Worm (Caenorhabditis elegans): ENCODE results near the gene F20D6.11.

The F20D6.11 gene

ce11 chrV:8185737-8186136 lies 13.2 kb downstream of the F20D6.11 start, which contains the start of gene F20D6.2:
TSS of gene F20D6.2 (plus strand) at chrV:8186037.
- TF ChIP-seq ama-1 (optimal IDR thresholded peaks at IDR 0.05), result no peak
- no peak for TF ChIP-seq ceh-13 (GFP tag; optimal IDR thresholded peaks at IDR 0.05)
- no peak for TF ChIP-seq pes-1 (GFP tag; IDR thresholded peaks at IDR 0.05)
- TF ChIP-seq hnd-1 (tag; optimal IDR thresholded peaks at IDR 0.05), result no peak
- TF ChIP-seq B0310.2 (tag; optimal IDR thresholded peaks at IDR 0.05), result no peak
- TF ChIP-seq F13C5.2 (tag; optimal IDR thresholded peaks at IDR 0.05), result no peak
- TF ChIP-seq flt-1 (GFP tag; IDR thresholded peaks at IDR 0.05), result no peak
- TF ChIP-seq aly-1 (tag; optimal IDR thresholded peaks at IDR 0.05), result no peak
- TF ChIP-seq sea-1 (GFP tag; conservative IDR thresholded peaks at IDR 0.05), result no peak
- no peak for TF ChIP-seq tbx-37 (GFP tag; conservative IDR thresholded peaks at IDR 0.05)
- no peak for TF ChIP-seq ets-7 (tag; optimal IDR thresholded peaks at IDR 0.05)
- no peak for TF ChIP-seq hmg-4 (GFP tag; optimal IDR thresholded peaks at IDR 0.05)
- TF ChIP-seq hmbx-1 (tag; optimal IDR thresholded peaks at IDR 0.05), result no peak
- TF ChIP-seq tra-4 (tag; optimal IDR thresholded peaks at IDR 0.05), result no peak
- no peak for TF ChIP-seq ceh-36 (tag; optimal IDR thresholded peaks at IDR 0.05)
- no peak for TF ChIP-seq tbx-11 (GFP tag; IDR thresholded peaks at IDR 0.05)

DNA sequence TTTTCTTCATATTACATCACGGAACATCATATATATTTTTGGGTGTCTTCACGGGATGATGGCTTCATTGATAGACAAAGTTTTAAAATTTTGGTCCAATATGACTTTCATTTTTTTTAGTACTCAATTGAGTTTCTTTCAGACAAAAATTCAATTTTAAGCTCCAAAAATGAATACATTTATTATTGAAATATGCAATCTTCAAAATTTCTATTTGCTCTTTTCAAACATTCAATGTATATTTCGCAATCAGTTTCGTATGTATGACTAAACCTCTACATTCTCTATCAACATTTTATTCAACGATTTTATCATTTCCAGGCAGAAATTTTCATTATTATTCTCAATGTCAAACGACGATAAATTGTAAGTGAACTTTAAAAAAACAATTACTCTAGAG lies 15.5 kb downstream of the F20D6.11 start, which contains the start of gene srp-8:
srp-8 (plus strand) TSS at position 301 of the 400 bp plus-strand sequence.
- TF ChIP-seq ceh-13 (GFP tag; optimal IDR thresholded peaks at IDR 0.05) (no peak), flt-1 (GFP tag; IDR thresholded peaks at IDR 0.05) (no peak), hmbx-1 (tag; optimal IDR thresholded peaks at IDR 0.05) (no peak), pes-1 (GFP tag; IDR thresholded peaks at IDR 0.05) (no peak), sea-1 (GFP tag; conservative IDR thresholded peaks at IDR 0.05) (no peak), ceh-36 (tag; optimal IDR thresholded peaks at IDR 0.05) (no peak)

- no peak for TF ChIP-seq B0310.2 (tag; optimal IDR thresholded peaks at IDR 0.05)
- no peak for TF ChIP-seq ceh-13 (GFP tag; optimal IDR thresholded peaks at IDR 0.05)
- no peak for TF ChIP-seq sea-1 (GFP tag; conservative IDR thresholded peaks at IDR 0.05)
- peak; percentile 36; the same call in 1 of the 2 replicates for TF ChIP-seq scrt-1 (GFP tag; IDR thresholded peaks at IDR 0.05)
- TF ChIP-seq tbx-37 (GFP tag; conservative IDR thresholded peaks at IDR 0.05), result no peak
- TF ChIP-seq ets-7 (tag; optimal IDR thresholded peaks at IDR 0.05), result no peak
- no peak for TF ChIP-seq pes-1 (GFP tag; IDR thresholded peaks at IDR 0.05)
- TF ChIP-seq tra-4 (tag; optimal IDR thresholded peaks at IDR 0.05), result no peak
Measured at ce11 chrV:8178914-8179542, 19.9 kb downstream of the F20D6.11 start, which contains the start of gene srp-7. TSS of gene srp-7 (plus strand) at chrV:8179126.

DNA sequence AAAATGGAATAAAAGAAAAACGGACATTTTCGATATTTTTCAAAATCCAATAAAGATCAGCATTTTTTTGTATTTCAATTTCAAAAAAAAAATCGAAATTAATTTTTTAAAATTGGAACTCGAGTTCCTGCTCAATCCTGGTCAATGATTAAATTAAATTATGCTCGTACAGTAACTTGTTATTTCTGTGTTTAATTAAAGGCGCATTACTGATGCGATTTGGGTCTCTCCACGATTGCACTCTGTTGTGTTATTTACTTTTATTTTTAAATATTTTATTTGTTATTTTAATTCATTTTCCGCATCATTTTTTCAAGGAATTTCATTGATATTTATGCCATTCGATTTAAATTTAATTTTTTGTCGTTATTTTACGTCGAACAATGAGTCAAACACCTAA lies 20.6 kb downstream of the F20D6.11 start:
- no peak for TF ChIP-seq tbx-11 (GFP tag; IDR thresholded peaks at IDR 0.05)
- TF ChIP-seq pes-1 (GFP tag; IDR thresholded peaks at IDR 0.05), result no peak
- TF ChIP-seq hmbx-1 (tag; optimal IDR thresholded peaks at IDR 0.05), result no peak
- no peak for TF ChIP-seq scrt-1 (GFP tag; IDR thresholded peaks at IDR 0.05)
- no peak for TF ChIP-seq ceh-36 (tag; optimal IDR thresholded peaks at IDR 0.05)
- TF ChIP-seq F13C5.2 (tag; optimal IDR thresholded peaks at IDR 0.05), result no peak
- TF ChIP-seq sea-1 (GFP tag; conservative IDR thresholded peaks at IDR 0.05), result no peak

DNA sequence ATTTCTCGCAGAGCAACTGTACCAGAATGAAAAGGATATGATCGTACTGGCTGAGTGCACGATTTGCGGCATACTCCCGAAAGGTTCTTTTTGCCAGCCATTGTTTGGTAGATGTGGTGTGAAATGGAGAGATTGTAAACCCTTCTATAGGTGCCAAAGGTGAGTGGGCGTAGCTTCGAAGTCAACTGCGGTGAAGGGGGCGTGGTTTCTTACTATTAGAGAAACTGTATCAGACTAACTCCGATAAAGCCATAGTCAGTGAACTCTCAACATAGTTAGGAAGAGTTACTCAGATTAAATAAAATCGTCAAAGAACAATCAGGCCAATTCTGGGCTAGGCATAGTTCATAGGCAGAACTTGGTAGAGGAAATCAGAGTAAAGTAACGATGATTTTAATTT lies 21.5 kb downstream of the F20D6.11 start, which contains the start of gene F20D6.9:
F20D6.9 (minus strand) TSS at position 101 of the 400 bp plus-strand sequence.
- no peak for TF ChIP-seq hnd-1 (tag; optimal IDR thresholded peaks at IDR 0.05)
- no peak for TF ChIP-seq F13C5.2 (tag; optimal IDR thresholded peaks at IDR 0.05)
- TF ChIP-seq hmbx-1 (tag; optimal IDR thresholded peaks at IDR 0.05), result no peak
- TF ChIP-seq tra-4 (tag; optimal IDR thresholded peaks at IDR 0.05), result no peak
- no peak for TF ChIP-seq ceh-36 (tag; optimal IDR thresholded peaks at IDR 0.05)
- no peak for TF ChIP-seq ama-1 (optimal IDR thresholded peaks at IDR 0.05)
- no peak for TF ChIP-seq sea-1 (GFP tag; conservative IDR thresholded peaks at IDR 0.05)

- TF ChIP-seq hmbx-1 (tag; optimal IDR thresholded peaks at IDR 0.05) (no peak), B0310.2 (tag; optimal IDR thresholded peaks at IDR 0.05) (no peak), hnd-1 (tag; optimal IDR thresholded peaks at IDR 0.05) (no peak), scrt-1 (GFP tag; IDR thresholded peaks at IDR 0.05) (no peak), tbx-37 (GFP tag; conservative IDR thresholded peaks at IDR 0.05) (no peak), aly-1 (tag; optimal IDR thresholded peaks at IDR 0.05) (no peak), ceh-13 (GFP tag; optimal IDR thresholded peaks at IDR 0.05) (no peak), sea-1 (GFP tag; conservative IDR thresholded peaks at IDR 0.05) (no peak)
Measured at ce11 chrV:8171688-8172087, 27.2 kb downstream of the F20D6.11 start.

DNA sequence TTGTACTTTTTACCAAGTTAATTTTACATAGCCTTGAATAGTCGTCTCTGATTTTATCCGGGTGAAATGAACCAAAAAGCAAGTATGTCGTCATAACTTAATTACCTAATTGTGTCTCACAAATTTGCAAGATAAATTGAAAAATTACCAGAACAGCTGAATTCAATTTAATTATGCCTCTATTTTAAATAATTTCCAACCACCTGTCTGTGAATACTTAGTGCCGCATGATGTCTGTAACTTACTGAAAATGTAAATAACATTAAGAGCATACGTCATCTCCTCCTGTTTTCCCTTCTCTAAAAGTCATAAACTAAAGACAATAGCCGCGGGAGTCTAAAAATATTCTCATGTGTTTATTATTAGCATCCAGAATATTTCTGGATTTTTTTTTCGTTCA lies 28.6 kb downstream of the F20D6.11 start:
- TF ChIP-seq hmg-4 (GFP tag; optimal IDR thresholded peaks at IDR 0.05) (no peak), scrt-1 (GFP tag; IDR thresholded peaks at IDR 0.05) (no peak), ceh-36 (tag; optimal IDR thresholded peaks at IDR 0.05) (no peak), ama-1 (optimal IDR thresholded peaks at IDR 0.05) (no peak), tbx-11 (GFP tag; IDR thresholded peaks at IDR 0.05) (no peak), tbx-37 (GFP tag; conservative IDR thresholded peaks at IDR 0.05) (no peak), hnd-1 (tag; optimal IDR thresholded peaks at IDR 0.05) (no peak), tra-4 (tag; optimal IDR thresholded peaks at IDR 0.05) (no peak), ets-7 (tag; optimal IDR thresholded peaks at IDR 0.05) (no peak), flt-1 (GFP tag; IDR thresholded peaks at IDR 0.05) (no peak), hmbx-1 (tag; optimal IDR thresholded peaks at IDR 0.05) (no peak), pes-1 (GFP tag; IDR thresholded peaks at IDR 0.05) (no peak), ceh-13 (GFP tag; optimal IDR thresholded peaks at IDR 0.05) (no peak), B0310.2 (tag; optimal IDR thresholded peaks at IDR 0.05) (no peak), aly-1 (tag; optimal IDR thresholded peaks at IDR 0.05) (no peak), F13C5.2 (tag; optimal IDR thresholded peaks at IDR 0.05) (no peak), sea-1 (GFP tag; conservative IDR thresholded peaks at IDR 0.05) (no peak)

DNA sequence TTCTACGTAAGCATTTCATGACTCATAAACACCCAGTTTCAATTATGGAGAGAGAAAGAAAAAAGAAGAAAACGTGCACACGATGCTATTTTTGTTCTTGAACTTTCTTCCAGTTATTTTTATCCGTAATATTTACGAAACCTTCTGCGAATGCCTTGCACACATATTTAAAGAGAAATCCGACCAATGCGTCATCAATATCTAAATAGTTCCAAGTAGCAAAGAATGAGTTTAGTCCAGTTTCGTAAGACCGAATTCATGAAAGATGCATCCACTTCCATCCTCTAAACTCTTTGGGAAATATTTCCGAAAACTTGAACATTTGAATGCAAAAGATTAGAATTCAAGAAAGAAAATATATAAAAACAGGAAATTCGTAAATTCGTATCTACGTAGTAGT lies 29.7 kb downstream of the F20D6.11 start:
- TF ChIP-seq tbx-37 (GFP tag; conservative IDR thresholded peaks at IDR 0.05), result no peak
- TF ChIP-seq pes-1 (GFP tag; IDR thresholded peaks at IDR 0.05), result no peak
- no peak for TF ChIP-seq tbx-11 (GFP tag; IDR thresholded peaks at IDR 0.05)
